Worm (Caenorhabditis elegans) whole organism, late embryonic: ENCODE data around the gene idpb-3.
"Not testable (repeated sequence)": the region's sequence is repeated elsewhere in the genome, so short reads cannot be mapped to it uniquely, and the experiment has no call there.

Experiments
- C08G9.2 ChIP-seq: sonication (generic microtip); optimal IDR thresholded peaks from 2 replicates; lab custom pipeline; 2016; ENCODE audit warnings: mild to moderate bottlenecking, missing genetic modification characterization, moderate library complexity, missing compliant biosample characterization
- F13H6.1 ChIP-seq: sonication (generic microtip); optimal IDR thresholded peaks from 2 replicates; lab custom pipeline; 2016; ENCODE audit warnings: missing genetic modification characterization, missing compliant biosample characterization
- K02D7.2 ChIP-seq: sonication (generic microtip); optimal IDR thresholded peaks from 2 replicates; lab custom pipeline; 2017; ENCODE audit warnings: mild to moderate bottlenecking, missing genetic modification characterization, missing compliant biosample characterization
- K09A11.1 ChIP-seq: sonication (generic microtip); optimal IDR thresholded peaks from 2 replicates; lab custom pipeline; 2017; ENCODE audit warnings: antibody characterized with exemption, mild to moderate bottlenecking, missing genetic modification characterization, missing compliant biosample characterization; ENCODE audit not compliant: insufficient read depth
- ahr-1 ChIP-seq: sonication (generic microtip); optimal IDR thresholded peaks from 2 replicates; lab custom pipeline; 2016; ENCODE audit warnings: missing genetic modification characterization, missing compliant biosample characterization
- ceh-19 ChIP-seq: fragments of 200-800 bp; sonication (Bioruptor generic); optimal IDR thresholded peaks from 2 replicates; lab custom pipeline; 2018; ENCODE audit warnings: mild to moderate bottlenecking, missing genetic modification characterization, missing compliant biosample characterization
- ceh-30 ChIP-seq: fragments of 150-350 bp; optimal IDR thresholded peaks from 2 replicates; lab custom pipeline; 2014; ENCODE audit warnings: missing biosample characterization, missing genetic modification characterization
- ceh-31 ChIP-seq: sonication (generic microtip); optimal IDR thresholded peaks from 2 replicates; lab custom pipeline; 2016; ENCODE audit warnings: missing genetic modification characterization, missing compliant biosample characterization
- ceh-34 ChIP-seq: sonication (generic microtip); optimal IDR thresholded peaks from 2 replicates; lab custom pipeline; 2016; ENCODE audit warnings: mild to moderate bottlenecking, missing genetic modification characterization, missing compliant biosample characterization
- ceh-45 ChIP-seq: fragments of 200-800 bp; sonication (Bioruptor generic); IDR thresholded peaks from 2 replicates; pipeline ENCODE4 v1.3.6; 2022; ENCODE audit warnings: missing genetic modification reagents, missing genetic modification characterization, missing compliant biosample characterization
- ceh-48 ChIP-seq: sonication (generic microtip); optimal IDR thresholded peaks from 2 replicates; lab custom pipeline; 2016; ENCODE audit warnings: missing genetic modification characterization, inconsistent platforms, missing compliant biosample characterization
- ceh-6 ChIP-seq: fragments of 200-800 bp; sonication (Bioruptor generic); optimal IDR thresholded peaks from 2 replicates; lab custom pipeline; 2018; ENCODE audit warnings: mild to moderate bottlenecking, missing genetic modification characterization, missing compliant biosample characterization
- ceh-9 ChIP-seq: sonication (generic microtip); optimal IDR thresholded peaks from 2 replicates; lab custom pipeline; 2016; ENCODE audit warnings: mild to moderate bottlenecking, missing genetic modification characterization, inconsistent platforms, missing compliant biosample characterization
- dmd-4 ChIP-seq: sonication (generic microtip); optimal IDR thresholded peaks from 2 replicates; lab custom pipeline; 2016; ENCODE audit warnings: borderline replicate concordance, missing genetic modification characterization, missing compliant biosample characterization
- dve-1 ChIP-seq: sonication (generic microtip); optimal IDR thresholded peaks from 2 replicates; lab custom pipeline; 2017; ENCODE audit warnings: antibody characterized with exemption, mild to moderate bottlenecking, missing genetic modification characterization, missing compliant biosample characterization
- elt-4 ChIP-seq: sonication (generic microtip); optimal IDR thresholded peaks from 2 replicates; lab custom pipeline; 2016; ENCODE audit warnings: missing genetic modification characterization, missing compliant biosample characterization
- eyg-1 ChIP-seq: sonication (generic microtip); optimal IDR thresholded peaks from 2 replicates; lab custom pipeline; 2016; ENCODE audit warnings: missing genotype, missing genetic modification characterization, missing compliant biosample characterization
- fax-1 ChIP-seq: sonication (generic microtip); optimal IDR thresholded peaks from 2 replicates; lab custom pipeline; 2016; ENCODE audit warnings: missing genotype, missing genetic modification characterization, missing compliant biosample characterization
- hlh-13 ChIP-seq: fragments of 200-800 bp; sonication (Bioruptor generic); optimal IDR thresholded peaks from 2 replicates; lab custom pipeline; 2018; ENCODE audit warnings: mild to moderate bottlenecking, missing genetic modification characterization, missing compliant biosample characterization
- hlh-6 ChIP-seq: sonication (generic microtip); optimal IDR thresholded peaks from 2 replicates; lab custom pipeline; 2016; ENCODE audit warnings: missing genotype, missing genetic modification characterization, missing compliant biosample characterization
- hlh-8 ChIP-seq: sonication (generic microtip); optimal IDR thresholded peaks from 2 replicates; lab custom pipeline; 2016; ENCODE audit warnings: missing genotype, missing genetic modification characterization, missing compliant biosample characterization
- madf-2 ChIP-seq: sonication (generic microtip); optimal IDR thresholded peaks from 2 replicates; lab custom pipeline; 2017; ENCODE audit warnings: missing genetic modification characterization, missing compliant biosample characterization
- mec-3 ChIP-seq: sonication (generic microtip); optimal IDR thresholded peaks from 2 replicates; lab custom pipeline; 2016; ENCODE audit warnings: borderline replicate concordance, missing genetic modification characterization, missing compliant biosample characterization
- nfya-1 ChIP-seq: sonication (generic microtip); optimal IDR thresholded peaks from 2 replicates; lab custom pipeline; 2017; ENCODE audit warnings: missing genetic modification characterization, mild to moderate bottlenecking, missing compliant biosample characterization, antibody characterized with exemption, moderate library complexity
- nhr-232 ChIP-seq: sonication (generic microtip); optimal IDR thresholded peaks from 2 replicates; lab custom pipeline; 2016; ENCODE audit warnings: missing genetic modification characterization, missing compliant biosample characterization
- pat-9 ChIP-seq: fragments of 200-800 bp; sonication (Bioruptor generic); optimal IDR thresholded peaks from 2 replicates; lab custom pipeline; 2018; ENCODE audit warnings: mild to moderate bottlenecking, missing genetic modification characterization, moderate library complexity, missing compliant biosample characterization
- pax-1 ChIP-seq: fragments of 150-350 bp; optimal IDR thresholded peaks from 2 replicates; lab custom pipeline; 2014; ENCODE audit warnings: missing biosample characterization, missing genetic modification characterization
- pha-2 ChIP-seq: sonication (generic microtip); optimal IDR thresholded peaks from 2 replicates; lab custom pipeline; 2017; ENCODE audit warnings: mild to moderate bottlenecking, missing genetic modification characterization, missing compliant biosample characterization
- pha-4 ChIP-seq: fragments of 150-350 bp; optimal IDR thresholded peaks from 2 replicates; lab custom pipeline; 2018; ENCODE audit warnings: missing biosample characterization, missing genetic modification reagents, missing genetic modification characterization
- pros-1 ChIP-seq: fragments of 150-350 bp; optimal IDR thresholded peaks from 2 replicates; lab custom pipeline; 2014; ENCODE audit warnings: missing biosample characterization, missing genetic modification reagents, missing genetic modification characterization
- ref-2 ChIP-seq: sonication (generic microtip); optimal IDR thresholded peaks from 2 replicates; lab custom pipeline; 2016; ENCODE audit warnings: missing genetic modification characterization, missing compliant biosample characterization
- rnt-1 ChIP-seq: sonication (generic microtip); optimal IDR thresholded peaks from 2 replicates; lab custom pipeline; 2016; ENCODE audit warnings: missing genetic modification characterization, missing compliant biosample characterization
- sox-2 ChIP-seq: fragments of 200-800 bp; sonication (Bioruptor generic); IDR thresholded peaks from 2 replicates; pipeline ENCODE4 v1.3.6; 2022; ENCODE audit warnings: missing genetic modification reagents, missing genetic modification characterization, missing compliant biosample characterization
- tbx-2 ChIP-seq: sonication (generic microtip); optimal IDR thresholded peaks from 2 replicates; lab custom pipeline; 2016; ENCODE audit warnings: missing genetic modification characterization, missing compliant biosample characterization
- ttx-3 ChIP-seq: sonication (generic microtip); optimal IDR thresholded peaks from 2 replicates; lab custom pipeline; 2016; ENCODE audit warnings: missing genetic modification reagents, missing genetic modification characterization, missing compliant biosample characterization
- unc-3 ChIP-seq, 2 experiments: fragments of 200-800 bp in 1 of 2; sonication (Bioruptor generic) in 1 of 2; sonication (generic microtip) in 1 of 2; conservative IDR thresholded peaks in 1 of 2; optimal IDR thresholded peaks in 1 of 2; 2 replicates each; pipeline versions ENCODE4 v1.3.6 to Lab custom; 2016 to 2022; ENCODE audit warnings: missing compliant biosample characterization in 2 of 2, missing genetic modification characterization in 2 of 2, missing genetic modification reagents in 1 of 2
- unc-42 ChIP-seq: sonication (generic microtip); optimal IDR thresholded peaks from 2 replicates; lab custom pipeline; 2016; ENCODE audit warnings: missing genotype, missing genetic modification characterization, missing compliant biosample characterization
- unc-86 ChIP-seq: sonication (generic microtip); optimal IDR thresholded peaks from 2 replicates; lab custom pipeline; 2016; ENCODE audit warnings: missing genetic modification characterization, missing compliant biosample characterization
- zip-5 ChIP-seq: sonication (generic microtip); optimal IDR thresholded peaks from 2 replicates; lab custom pipeline; 2016; ENCODE audit warnings: missing genetic modification characterization, missing compliant biosample characterization
- ztf-16 ChIP-seq: sonication (generic microtip); optimal IDR thresholded peaks from 2 replicates; lab custom pipeline; 2017; ENCODE audit warnings: missing genetic modification characterization, missing compliant biosample characterization

idpb-3 gene

DNA sequence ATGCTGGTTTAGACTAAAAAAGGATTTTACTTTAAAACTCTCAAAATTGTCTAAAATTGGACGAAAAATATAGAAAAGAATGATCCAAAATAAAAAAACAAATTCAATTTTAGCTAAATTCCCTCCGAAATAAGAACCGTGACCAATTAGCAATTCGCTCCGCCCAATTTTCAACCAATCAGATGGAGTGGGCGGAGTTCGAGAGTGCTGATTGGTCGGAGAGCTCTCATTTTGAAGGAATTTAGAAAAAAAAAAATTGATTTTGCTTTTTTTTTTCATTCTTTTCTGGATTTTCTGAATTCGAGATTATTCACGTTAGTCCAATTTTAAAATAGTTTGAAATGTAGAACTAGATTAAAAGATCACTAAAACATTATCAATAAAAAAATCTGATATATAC is 2.6 kb downstream of the idpb-3 start:
- peak; percentile 77 for TF ChIP-seq nfya-1
- no peak for TF ChIP-seq pros-1

- peak; percentile 40 for TF ChIP-seq hlh-13
- peak; percentile 88 for TF ChIP-seq unc-3 (GFP tag; conservative IDR thresholded peaks at IDR 0.05; lab: Robert Waterston, UW)
- not testable (repeated sequence) for TF ChIP-seq unc-3 (tag; optimal IDR thresholded peaks at IDR 0.05; lab: Kevin White, UChicago)
- peak; percentile 92 for TF ChIP-seq ceh-45 (GFP tag; lab: Robert Waterston, UW)
- TF ChIP-seq sox-2 (GFP tag; lab: Robert Waterston, UW), result peak; percentile 96
Observed at ce11 chrII:5097463-5097862, 4.1 kb downstream of the idpb-3 start.

- no peak for TF ChIP-seq unc-86 (tag; lab: Kevin White, UChicago)
- no peak for TF ChIP-seq ref-2 (tag; lab: Kevin White, UChicago)
- TF ChIP-seq pros-1, result no peak
- TF ChIP-seq nfya-1, result no peak
- no peak for TF ChIP-seq ceh-45 (GFP tag; lab: Robert Waterston, UW)
- TF ChIP-seq ztf-16, result no peak
- no peak for TF ChIP-seq fax-1 (tag; lab: Kevin White, UChicago)
- no peak for TF ChIP-seq F13H6.1 (tag; lab: Kevin White, UChicago)
- TF ChIP-seq unc-42 (tag; lab: Kevin White, UChicago), result no peak
- TF ChIP-seq hlh-6 (tag; lab: Kevin White, UChicago), result no peak
- no peak for TF ChIP-seq ceh-6 (GFP tag; lab: Kevin White, UChicago)
- TF ChIP-seq eyg-1, result no peak
- no peak for TF ChIP-seq elt-4 (tag; lab: Kevin White, UChicago)
- TF ChIP-seq ttx-3, result no peak
- TF ChIP-seq pat-9, result no peak
- no peak for TF ChIP-seq nhr-232 (tag; lab: Kevin White, UChicago)
- no peak for TF ChIP-seq ceh-34
Observed at ce11 chrII:5093945-5094344, 7.7 kb downstream of the idpb-3 start, which contains the start of gene C04G6.13. Gene C04G6.13, plus strand, starts transcription at chrII:5094245.

DNA sequence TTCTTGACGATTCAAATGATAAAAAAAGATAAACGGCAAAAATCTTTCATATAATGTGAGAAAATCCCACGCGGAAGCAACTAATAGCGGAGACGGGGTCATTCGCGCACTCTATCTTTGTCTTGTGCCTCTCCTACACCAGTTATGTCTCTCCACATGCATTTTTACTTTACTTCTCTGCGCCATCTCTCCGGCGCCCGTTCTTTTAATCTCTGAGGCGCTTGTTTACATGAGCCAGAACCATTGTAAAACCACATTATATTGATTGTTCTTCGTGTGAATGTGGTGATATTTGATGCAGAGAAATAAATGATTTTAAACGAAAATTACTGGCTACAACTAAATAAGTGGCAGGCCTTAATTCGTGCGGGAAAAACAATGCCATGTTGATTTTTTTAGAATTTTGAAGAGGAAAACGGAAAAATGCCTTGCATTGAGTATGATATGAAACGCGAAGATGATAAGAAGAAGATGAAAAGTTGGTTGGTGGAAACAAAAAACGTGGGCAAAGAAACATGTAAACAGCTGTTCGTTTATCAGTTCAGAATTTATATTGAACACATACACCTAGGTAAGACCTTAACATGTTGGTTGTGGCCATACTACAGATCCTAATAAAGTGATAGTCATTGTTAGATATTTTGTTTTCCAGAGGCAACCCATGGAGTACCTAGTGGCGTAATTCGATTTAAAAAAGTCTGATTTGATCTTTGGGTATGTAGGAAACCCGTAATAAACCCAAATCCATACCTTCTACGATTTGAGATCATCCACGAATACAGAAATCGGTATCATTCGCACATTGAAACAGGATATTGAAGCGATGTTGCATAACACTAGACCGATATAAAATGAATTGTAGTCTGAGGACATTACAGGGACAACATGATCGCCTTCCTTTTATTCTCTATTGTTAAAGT is 9.0 kb downstream of the idpb-3 start, which contains the start of gene C04G6.2:
TSS of gene C04G6.2 (plus strand) at position 870 of the 920 bp plus-strand sequence.
- peak; percentile 35 for TF ChIP-seq ceh-48 (tag; lab: Kevin White, UChicago)
- peak; percentile 63 for TF ChIP-seq tbx-2 (tag; lab: Kevin White, UChicago)
- peak; percentile 56 for TF ChIP-seq ceh-31
- TF ChIP-seq K09A11.1 (tag; lab: Kevin White, UChicago), result no peak
- peak; percentile 3 for TF ChIP-seq rnt-1 (tag; lab: Kevin White, UChicago)
- TF ChIP-seq unc-42 (tag; lab: Kevin White, UChicago), result peak; percentile 36
- no peak for TF ChIP-seq ztf-16
- TF ChIP-seq nfya-1, result peak; percentile 49
- TF ChIP-seq pha-4, result peak; percentile 44
- TF ChIP-seq ceh-9 (tag; lab: Kevin White, UChicago), result no peak
- peak; percentile 57 for TF ChIP-seq pha-2 (tag; lab: Kevin White, UChicago)
- peak; percentile 42 for TF ChIP-seq pax-1
- TF ChIP-seq ceh-45 (GFP tag; lab: Robert Waterston, UW), result no peak
- TF ChIP-seq ceh-19 (GFP tag; lab: Kevin White, UChicago), result peak; percentile 23
- TF ChIP-seq dve-1 (tag; lab: Kevin White, UChicago), result peak; percentile 32

DNA sequence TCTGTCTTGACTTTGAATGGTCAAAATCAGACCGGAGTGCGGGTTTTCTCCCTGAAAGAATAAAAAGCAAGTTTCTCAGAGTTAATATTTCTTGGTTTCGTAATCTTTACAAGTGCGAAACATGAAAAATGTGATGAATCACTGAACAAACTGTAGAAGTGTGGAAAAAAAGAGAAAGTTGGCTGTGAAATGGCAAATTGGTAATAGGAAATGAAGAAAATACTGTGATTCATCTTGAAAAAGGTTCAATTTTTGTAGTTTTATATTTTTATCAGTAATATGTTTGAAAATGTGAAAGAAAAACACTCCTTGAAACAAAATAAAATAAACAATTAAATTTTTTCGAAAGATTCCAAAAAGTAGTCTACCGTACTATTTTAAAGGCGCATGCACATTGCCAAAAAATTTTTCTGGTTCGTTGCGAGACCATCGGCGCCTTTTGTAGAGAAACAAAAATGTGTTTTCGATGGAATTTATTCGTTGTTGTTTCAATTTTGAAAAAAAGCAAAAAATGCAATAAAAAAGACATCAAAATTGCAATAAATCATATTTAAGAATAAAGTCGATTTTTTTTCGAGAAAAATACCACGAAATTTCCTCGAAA is 9.9 kb downstream of the idpb-3 start, which contains the start of gene pld-1:
TSS of gene pld-1 (minus strand) at position 51 of the 604 bp plus-strand sequence.
- no peak for TF ChIP-seq mec-3 (tag; lab: Kevin White, UChicago)
- TF ChIP-seq ttx-3, result no peak
- no peak for TF ChIP-seq rnt-1 (tag; lab: Kevin White, UChicago)
- no peak for TF ChIP-seq ahr-1 (tag; lab: Kevin White, UChicago)
- TF ChIP-seq C08G9.2, result no peak
- no peak for TF ChIP-seq ceh-19 (GFP tag; lab: Kevin White, UChicago)
- no peak for TF ChIP-seq hlh-8 (tag; lab: Kevin White, UChicago)
- TF ChIP-seq madf-2, result no peak
- no peak for TF ChIP-seq ceh-30 (tag; lab: Kevin White, UChicago)
- TF ChIP-seq ceh-9 (tag; lab: Kevin White, UChicago), result no peak
- no peak for TF ChIP-seq K02D7.2 (tag; lab: Kevin White, UChicago)
- TF ChIP-seq fax-1 (tag; lab: Kevin White, UChicago), result no peak
- no peak for TF ChIP-seq tbx-2 (tag; lab: Kevin White, UChicago)
- no peak for TF ChIP-seq dmd-4 (tag; lab: Kevin White, UChicago)
- TF ChIP-seq zip-5, result no peak
- no peak for TF ChIP-seq ceh-31
